Fruit fly (Drosophila melanogaster) whole organism: ENCODE results near the gene CG14210.

Source experiments
- CG8478 ChIP-seq: fragments of >200 bp; optimal IDR thresholded peaks from 2 replicates; lab custom pipeline; 2018; ENCODE audit warnings: inconsistent platforms
- Dll ChIP-seq: fragments of >200 bp; optimal IDR thresholded peaks from 2 replicates; lab custom pipeline; 2017
- EcR ChIP-seq, 2 experiments: fragments of >200 bp; optimal IDR thresholded peaks; 2 replicates each; lab custom pipeline; 2017; ENCODE audit warnings: missing biosample characterization in 2 of 2, missing genetic modification characterization in 2 of 2, missing genetic modification reagents in 2 of 2
- pan ChIP-seq: fragments of >200 bp; optimal IDR thresholded peaks from 2 replicates; lab custom pipeline; 2017
- psq ChIP-seq: fragments of >200 bp; optimal IDR thresholded peaks from 2 replicates; lab custom pipeline; 2017
- usp ChIP-seq: fragments of >200 bp; optimal IDR thresholded peaks from 2 replicates; lab custom pipeline; 2017; ENCODE audit warnings: missing biosample characterization, missing genetic modification characterization, mixed read lengths

Gene CG14210

dm6 chrX:19615990-19616663 is at the start of gene CG14210:
Gene CG14210, plus strand, starts transcription at chrX:19616196.
- TF ChIP-seq Dll (lab: Kevin White, UChicago) (no peak), CG8478 (no peak), pan (lab: Kevin White, UChicago) (no peak), usp (GFP tag; lab: Kevin White, UChicago) (no peak), EcR (GFP tag; optimal IDR thresholded peaks at IDR 0.05; lab: Kevin White, UChicago) (no peak), psq (lab: Kevin White, UChicago) (no peak)

- TF ChIP-seq usp (GFP tag; lab: Kevin White, UChicago), result no peak
- no peak for TF ChIP-seq EcR (GFP tag; optimal IDR thresholded peaks at IDR 0.05; lab: Kevin White, UChicago)
- TF ChIP-seq CG8478, result no peak
- no peak for TF ChIP-seq psq (lab: Kevin White, UChicago)
- no peak for TF ChIP-seq Dll (lab: Kevin White, UChicago)
These were observed 42.3 kb upstream of the CG14210 start for dm6 chrX:19573687-19574086.

DNA sequence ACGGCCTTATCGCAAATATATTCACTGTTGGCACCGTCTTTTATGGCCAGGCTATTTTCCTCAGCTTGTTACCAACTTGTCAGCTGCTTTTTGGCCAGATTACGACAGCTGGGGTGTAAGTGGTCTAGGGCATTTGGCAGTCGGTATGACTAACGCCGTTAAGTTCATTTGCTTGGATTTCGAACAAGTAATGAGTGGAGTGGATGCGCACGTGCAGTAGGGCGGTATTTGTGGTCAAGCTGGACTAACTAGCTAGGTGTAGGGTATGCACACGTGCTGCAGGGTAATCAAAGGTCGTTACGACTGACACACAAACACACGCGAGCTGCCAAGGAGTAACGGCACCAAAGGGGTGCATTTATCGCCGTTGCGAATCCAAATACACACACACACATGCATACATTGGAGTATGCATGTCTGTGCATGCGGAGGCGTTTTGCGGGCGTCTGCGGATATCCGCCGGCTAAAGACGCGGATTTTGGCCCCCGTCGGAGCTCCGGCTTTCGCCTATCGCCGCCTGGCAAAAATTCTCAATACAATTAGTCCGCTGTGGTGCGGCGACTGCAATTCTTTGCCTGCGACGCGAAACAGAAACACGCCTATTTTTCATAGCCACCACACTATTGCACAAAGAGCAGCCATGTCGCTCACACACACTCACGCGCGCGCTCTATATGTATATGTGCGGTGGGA is 37.9 kb upstream of the CG14210 start:
- TF ChIP-seq psq (lab: Kevin White, UChicago) (no peak), CG8478 (no peak), EcR (GFP tag; optimal IDR thresholded peaks at IDR 0.05; lab: Kevin White, UChicago) (no peak), usp (GFP tag; lab: Kevin White, UChicago) (no peak), pan (lab: Kevin White, UChicago) (no peak), Dll (lab: Kevin White, UChicago) (no peak)

- TF ChIP-seq psq (lab: Kevin White, UChicago) (no peak), CG8478 (peak; percentile 89)
These were observed 36.9 kb upstream of the CG14210 start for dm6 chrX:19578908-19579647.

dm6 chrX:19579648-19580301 is 36.2 kb upstream of the CG14210 start, which contains the start of gene Tao:
Gene Tao, minus strand, starts transcription at chrX:19579800.
- no peak for TF ChIP-seq psq (lab: Kevin White, UChicago)
- TF ChIP-seq EcR (GFP tag; optimal IDR thresholded peaks at IDR 0.05; lab: Kevin White, UChicago), result no peak
- TF ChIP-seq usp (GFP tag; lab: Kevin White, UChicago), result no peak
- no peak for TF ChIP-seq CG8478
- TF ChIP-seq pan (lab: Kevin White, UChicago), result no peak

DNA sequence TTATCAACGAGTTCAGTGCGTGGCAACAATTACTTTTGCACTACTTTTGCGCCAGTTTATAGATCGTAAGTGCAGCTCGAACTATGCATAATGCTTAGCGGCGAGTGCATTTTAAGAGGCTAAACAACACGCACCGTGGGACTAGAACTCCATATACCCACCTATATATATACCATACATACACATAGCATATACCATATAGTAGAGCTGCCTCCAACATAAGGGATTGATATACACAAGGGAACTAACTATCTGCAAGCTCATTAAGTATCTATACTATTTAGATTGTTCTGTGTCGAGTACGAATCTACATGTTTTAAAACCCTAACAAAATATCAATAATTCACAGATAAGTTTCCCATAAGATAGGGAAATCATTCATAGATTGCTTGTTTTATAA is 34.1 kb upstream of the CG14210 start, which contains the start of gene CG14218:
TSS of gene CG14218 (minus strand) at position 101 of the 400 bp plus-strand sequence.
- TF ChIP-seq usp (GFP tag; lab: Kevin White, UChicago) (no peak), pan (lab: Kevin White, UChicago) (no peak), EcR (GFP tag; optimal IDR thresholded peaks at IDR 0.05; lab: Kevin White, UChicago) (no peak), psq (lab: Kevin White, UChicago) (no peak), CG8478 (no peak), Dll (lab: Kevin White, UChicago) (no peak)

dm6 chrX:19582732-19583131 is 33.3 kb upstream of the CG14210 start:
- TF ChIP-seq CG8478 (no peak), psq (lab: Kevin White, UChicago) (no peak), EcR (GFP tag; optimal IDR thresholded peaks at IDR 0.05; lab: Kevin White, UChicago) (no peak), Dll (lab: Kevin White, UChicago) (no peak), pan (lab: Kevin White, UChicago) (no peak), usp (GFP tag; lab: Kevin White, UChicago) (no peak)

DNA sequence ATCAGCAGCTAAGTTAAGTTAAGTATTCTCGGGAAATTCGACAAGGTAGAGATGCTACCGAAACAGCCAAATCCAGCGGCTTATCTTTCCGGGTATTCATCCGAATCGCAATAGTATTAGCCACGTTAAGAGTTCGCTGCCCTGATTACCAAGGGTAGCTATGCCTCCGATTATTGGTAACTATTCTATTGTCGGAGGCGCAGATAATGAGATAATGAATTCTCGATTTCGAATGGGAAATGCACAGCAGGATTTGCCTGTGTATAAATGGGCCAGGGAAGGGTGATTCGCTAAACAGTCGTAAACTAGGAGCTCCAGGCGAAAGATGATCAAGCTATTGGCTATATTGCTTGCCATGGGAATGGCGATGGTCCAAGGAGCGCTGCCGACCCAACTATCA is 32.7 kb upstream of the CG14210 start, which contains the start of gene CG14204:
TSS of gene CG14204 (plus strand) at position 301 of the 400 bp plus-strand sequence.
- TF ChIP-seq Dll (lab: Kevin White, UChicago) (no peak), psq (lab: Kevin White, UChicago) (no peak), EcR (GFP tag; optimal IDR thresholded peaks at IDR 0.05; lab: Kevin White, UChicago) (no peak), CG8478 (no peak), usp (GFP tag; lab: Kevin White, UChicago) (no peak)

- TF ChIP-seq EcR (GFP tag; optimal IDR thresholded peaks at IDR 0.05; lab: Kevin White, UChicago) (no peak), psq (lab: Kevin White, UChicago) (no peak), CG8478 (no peak), usp (GFP tag; lab: Kevin White, UChicago) (no peak), pan (lab: Kevin White, UChicago) (no peak), Dll (lab: Kevin White, UChicago) (no peak)
These were observed 30.9 kb upstream of the CG14210 start for dm6 chrX:19585142-19585541.

- TF ChIP-seq EcR (GFP tag; optimal IDR thresholded peaks at IDR 0.05; lab: Kevin White, UChicago), result no peak
- no peak for TF ChIP-seq psq (lab: Kevin White, UChicago)
- no peak for TF ChIP-seq pan (lab: Kevin White, UChicago)
- no peak for TF ChIP-seq CG8478
These were observed 25.9 kb upstream of the CG14210 start, which contains the start of gene CG14219 for dm6 chrX:19590070-19590469. Gene CG14219, minus strand, starts transcription at chrX:19590170.

- TF ChIP-seq pan (lab: Kevin White, UChicago) (no peak), Dll (lab: Kevin White, UChicago) (no peak), psq (lab: Kevin White, UChicago) (no peak), EcR (GFP tag; optimal IDR thresholded peaks at IDR 0.05; lab: Kevin White, UChicago) (no peak), CG8478 (no peak), usp (GFP tag; lab: Kevin White, UChicago) (no peak)
These were observed 25.4 kb upstream of the CG14210 start for dm6 chrX:19590579-19590978.
